Worm (Caenorhabditis elegans) whole organism, L4/young adult: ENCODE data around the gene F10A3.4.

Experiments used
- W03F9.2 ChIP-seq: fragments of 150-350 bp; optimal IDR thresholded peaks from 2 replicates; lab custom pipeline; 2014; ENCODE audit warnings: missing biosample characterization, missing genetic modification characterization
- dao-5 ChIP-seq: sonication (generic microtip); optimal IDR thresholded peaks from 2 replicates; lab custom pipeline; 2016; ENCODE audit warnings: missing genotype, missing genetic modification characterization, moderate library complexity, missing compliant biosample characterization
- him-1 ChIP-seq: sonication (generic microtip); optimal IDR thresholded peaks from 2 replicates; lab custom pipeline; 2016; ENCODE audit warnings: missing genotype, missing genetic modification reagents, missing genetic modification characterization, missing compliant biosample characterization

Gene F10A3.4

DNA sequence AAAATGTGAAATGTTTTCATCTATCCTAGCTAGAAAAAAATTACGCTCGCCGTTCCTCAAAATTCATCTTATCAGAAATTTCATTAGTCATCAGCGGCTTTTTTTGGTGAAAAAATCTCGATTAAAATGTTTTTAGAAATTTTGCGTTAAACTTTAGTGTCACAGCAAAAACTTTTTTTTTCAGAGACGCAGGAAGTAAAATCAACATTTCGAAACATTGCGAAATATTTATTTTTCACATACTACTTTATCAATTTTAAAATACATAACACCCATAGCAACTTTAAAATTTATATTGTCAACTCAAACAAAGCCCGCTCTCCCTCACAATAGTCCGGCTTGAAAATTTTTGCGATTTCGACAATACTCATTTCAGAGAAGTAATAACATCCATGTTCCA lies 16.7 kb upstream of the F10A3.4 start:
- TF ChIP-seq dao-5 (tag; lab: Kevin White, UChicago) (no peak), W03F9.2 (tag; lab: Kevin White, UChicago) (no peak), him-1 (tag; lab: Kevin White, UChicago) (no peak)

DNA sequence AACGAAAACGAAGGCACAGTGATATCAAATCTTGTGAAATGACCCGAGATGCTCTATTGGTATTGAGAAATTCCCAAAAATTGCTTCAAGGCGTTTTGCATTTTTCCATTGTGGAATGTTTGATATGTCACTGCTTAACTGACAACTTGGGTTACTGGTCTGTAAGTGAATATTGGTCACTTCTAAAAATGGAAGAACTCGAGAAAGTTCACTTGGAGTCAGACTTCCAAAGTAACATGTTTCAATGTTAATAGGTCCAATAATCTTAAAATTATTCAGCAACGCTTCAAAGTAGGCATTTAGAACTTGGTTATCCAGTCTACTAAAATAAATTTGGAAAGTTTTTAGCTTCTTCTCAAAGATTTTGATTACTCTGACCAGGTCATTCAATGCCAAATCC lies 16.2 kb upstream of the F10A3.4 start, which contains the start of gene fbxa-144:
fbxa-144 (minus strand) TSS at position 101 of the 400 bp plus-strand sequence.
- TF ChIP-seq W03F9.2 (tag; lab: Kevin White, UChicago) (no peak), him-1 (tag; lab: Kevin White, UChicago) (no peak), dao-5 (tag; lab: Kevin White, UChicago) (no peak)

DNA sequence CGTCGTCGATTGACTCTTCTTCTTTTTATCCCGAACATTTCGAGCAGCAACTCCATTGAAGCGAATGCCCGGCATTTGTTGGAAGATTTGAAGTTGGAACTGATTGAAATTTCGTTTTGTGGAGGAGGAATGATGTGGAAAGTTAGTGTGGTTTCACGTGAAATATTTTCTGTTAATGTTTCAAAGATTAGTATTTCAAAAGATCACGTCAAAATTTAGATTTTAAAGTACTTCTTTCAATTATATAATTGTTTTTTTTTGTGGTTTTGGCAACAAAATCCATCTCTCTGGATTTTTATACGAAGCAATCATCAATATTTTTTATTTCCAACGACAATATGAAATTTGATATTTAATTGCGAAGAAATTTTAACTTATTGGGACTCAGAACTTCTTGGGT lies 11.9 kb upstream of the F10A3.4 start, which contains the start of gene F44G3.7:
F44G3.7 (minus strand) TSS at position 101 of the 400 bp plus-strand sequence.
- no peak for TF ChIP-seq dao-5 (tag; lab: Kevin White, UChicago)
- no peak for TF ChIP-seq W03F9.2 (tag; lab: Kevin White, UChicago)
- TF ChIP-seq him-1 (tag; lab: Kevin White, UChicago): no peak

DNA sequence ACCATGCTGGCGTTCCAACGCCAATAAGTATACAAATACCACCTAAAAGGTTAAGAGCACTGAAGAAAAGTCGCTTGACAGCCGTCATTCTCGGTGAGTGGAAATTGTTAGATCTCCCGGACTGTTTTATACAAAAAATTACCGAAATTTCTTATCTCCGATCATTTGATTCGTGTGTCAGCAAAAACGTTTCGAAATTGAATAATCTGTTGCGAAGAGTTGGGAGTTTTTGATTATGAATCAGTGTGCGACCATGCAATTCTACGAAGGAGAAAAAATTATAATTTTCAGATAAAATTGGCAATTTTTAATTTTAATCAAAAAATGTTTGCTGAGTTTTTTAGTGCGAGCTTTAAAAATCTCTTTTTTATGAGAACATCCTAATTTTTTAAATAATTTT lies 9.4 kb upstream of the F10A3.4 start, which contains the start of gene clc-11:
clc-11 (minus strand) TSS at position 101 of the 400 bp plus-strand sequence.
- TF ChIP-seq him-1 (tag; lab: Kevin White, UChicago) (no peak), dao-5 (tag; lab: Kevin White, UChicago) (no peak), W03F9.2 (tag; lab: Kevin White, UChicago) (no peak)

DNA sequence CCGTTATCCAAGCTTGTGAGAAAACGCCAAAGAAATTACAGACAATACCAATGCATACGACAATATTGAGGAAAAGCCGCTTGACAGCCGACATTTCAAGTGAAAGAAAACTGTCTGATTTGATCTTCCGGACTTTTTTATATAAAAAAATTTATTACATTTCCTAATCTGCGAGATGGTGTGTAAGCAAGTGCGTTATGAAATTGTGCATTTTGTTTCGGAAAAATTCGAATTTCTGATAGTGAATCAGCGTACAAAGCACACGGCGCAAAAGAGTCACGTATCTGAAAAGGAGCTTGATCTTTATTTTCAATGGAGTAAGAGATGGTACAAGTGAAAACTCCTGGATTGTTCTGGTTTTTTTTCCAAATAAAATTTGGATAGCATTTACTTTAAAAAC lies 7.8 kb upstream of the F10A3.4 start, which contains the start of gene clc-32:
clc-32 (minus strand) TSS at position 101 of the 400 bp plus-strand sequence.
- TF ChIP-seq him-1 (tag; lab: Kevin White, UChicago) (no peak), dao-5 (tag; lab: Kevin White, UChicago) (no peak), W03F9.2 (tag; lab: Kevin White, UChicago) (no peak)

DNA sequence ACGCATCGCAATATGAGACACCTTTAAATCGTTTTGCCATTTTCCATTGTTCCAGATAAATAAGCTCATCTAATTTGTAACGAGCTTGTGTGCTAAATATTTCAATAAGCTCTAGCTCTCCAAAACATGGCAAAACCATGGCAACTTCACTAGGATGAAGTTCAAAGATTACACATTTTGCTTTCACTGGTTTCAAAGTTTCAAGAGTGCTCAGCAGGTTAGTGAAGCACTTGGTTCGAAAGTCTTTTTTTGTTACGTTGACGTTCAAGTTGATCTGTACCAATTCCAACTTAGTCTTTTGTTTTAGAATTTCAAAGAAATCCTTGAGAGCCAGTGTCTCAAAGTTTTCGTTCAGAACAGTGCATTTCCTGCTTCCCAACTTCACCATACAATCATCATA lies 6.5 kb upstream of the F10A3.4 start, which contains the start of gene fbxa-18:
fbxa-18 (plus strand) TSS at position 301 of the 400 bp plus-strand sequence.
- TF ChIP-seq dao-5 (tag; lab: Kevin White, UChicago) (no peak), him-1 (tag; lab: Kevin White, UChicago) (no peak), W03F9.2 (tag; lab: Kevin White, UChicago) (no peak)

DNA sequence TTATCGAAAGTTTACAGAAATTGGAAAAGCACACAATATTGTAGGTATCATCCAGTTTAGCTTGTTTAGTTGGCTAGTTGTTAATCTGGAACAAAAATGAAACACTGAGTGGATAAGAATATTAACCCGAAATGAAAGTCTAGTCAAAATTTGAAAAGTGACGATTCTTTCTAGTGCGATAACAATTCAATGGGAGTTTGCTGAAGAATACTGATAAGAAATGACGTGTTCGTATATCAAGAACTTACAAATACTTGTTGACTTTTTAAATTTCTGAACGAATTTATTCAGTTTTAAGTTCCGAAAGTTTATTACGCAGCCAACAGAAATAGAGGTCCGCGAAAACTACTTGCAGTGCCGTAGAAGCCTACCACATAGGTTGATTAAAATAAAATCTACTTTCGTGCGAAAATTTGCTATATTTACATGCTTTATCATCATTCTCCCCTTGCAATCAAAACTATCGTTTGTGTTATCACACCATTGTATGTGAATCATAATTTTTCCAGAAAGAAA lies 5.8 kb upstream of the F10A3.4 start, which contains the start of gene fbxa-88:
fbxa-88 (minus strand) TSS at position 51 of the 516 bp plus-strand sequence.
- TF ChIP-seq dao-5 (tag; lab: Kevin White, UChicago) (no peak), W03F9.2 (tag; lab: Kevin White, UChicago) (no peak), him-1 (tag; lab: Kevin White, UChicago) (no peak)

DNA sequence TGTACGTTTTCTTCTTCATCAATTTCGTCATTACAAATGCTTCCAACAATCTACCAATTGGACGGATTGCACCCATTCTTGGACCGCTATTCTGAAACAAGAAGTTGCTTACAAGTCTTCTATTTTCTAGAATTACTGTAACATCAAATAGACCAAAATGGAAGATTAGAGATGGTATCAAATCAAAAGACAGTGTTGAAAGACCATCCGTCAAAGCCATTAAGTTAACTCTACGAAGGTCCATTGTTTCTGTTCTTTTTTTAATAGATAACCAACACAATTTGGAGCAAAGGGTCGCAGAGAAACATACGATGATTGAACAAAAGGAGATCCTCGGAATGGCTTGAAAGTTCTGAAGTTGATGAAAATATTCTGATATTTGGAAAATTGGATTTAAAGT lies 3.9 kb upstream of the F10A3.4 start:
- no peak for TF ChIP-seq dao-5 (tag; lab: Kevin White, UChicago)
- TF ChIP-seq W03F9.2 (tag; lab: Kevin White, UChicago): no peak
- TF ChIP-seq him-1 (tag; lab: Kevin White, UChicago): no peak

DNA sequence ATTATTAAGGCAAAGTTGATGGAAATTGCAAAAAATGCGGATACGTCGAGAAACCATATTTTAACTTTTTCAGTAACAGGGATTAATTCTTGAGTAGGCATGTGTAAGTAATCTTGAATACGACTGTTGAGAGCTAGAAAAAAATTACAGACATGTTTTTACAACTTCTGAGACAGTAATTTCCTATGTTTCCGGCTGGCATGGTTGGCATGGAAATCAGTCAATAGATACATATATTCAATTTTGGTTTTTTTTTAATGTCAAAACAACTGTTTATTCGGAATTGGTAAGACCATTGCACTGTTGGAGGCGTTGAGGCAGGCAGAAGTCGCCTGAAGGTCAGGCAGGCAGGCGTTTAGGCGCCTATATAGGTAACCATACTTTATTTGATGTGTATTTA lies 4.5 kb downstream of the F10A3.4 start, which contains the start of gene str-254:
str-254 (minus strand) TSS at position 101 of the 400 bp plus-strand sequence.
- no peak for TF ChIP-seq W03F9.2 (tag; lab: Kevin White, UChicago)
- TF ChIP-seq dao-5 (tag; lab: Kevin White, UChicago): no peak
- no peak for TF ChIP-seq him-1 (tag; lab: Kevin White, UChicago)

DNA sequence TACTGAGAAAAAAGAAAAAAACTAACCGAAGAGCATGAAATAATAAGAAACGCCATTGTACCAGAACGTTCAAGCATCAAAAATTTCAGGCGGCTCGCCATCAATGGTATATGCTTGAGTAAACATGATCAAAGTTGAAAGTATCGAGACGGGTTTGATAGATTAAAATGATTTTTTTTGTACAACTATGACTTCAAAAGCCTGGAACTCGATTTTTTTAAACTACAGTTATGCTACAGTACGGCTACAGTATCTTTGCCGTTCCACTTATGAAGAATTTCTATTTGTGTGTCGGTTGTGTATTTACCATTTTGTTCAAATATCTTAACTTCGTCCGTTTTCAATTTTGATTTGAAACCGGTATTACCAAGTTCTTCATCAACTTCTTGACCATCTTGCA lies 6.2 kb downstream of the F10A3.4 start, which contains the start of gene str-97:
str-97 (minus strand) TSS at position 101 of the 400 bp plus-strand sequence.
- TF ChIP-seq W03F9.2 (tag; lab: Kevin White, UChicago): no peak
- TF ChIP-seq dao-5 (tag; lab: Kevin White, UChicago): no peak
- TF ChIP-seq him-1 (tag; lab: Kevin White, UChicago): no peak

DNA sequence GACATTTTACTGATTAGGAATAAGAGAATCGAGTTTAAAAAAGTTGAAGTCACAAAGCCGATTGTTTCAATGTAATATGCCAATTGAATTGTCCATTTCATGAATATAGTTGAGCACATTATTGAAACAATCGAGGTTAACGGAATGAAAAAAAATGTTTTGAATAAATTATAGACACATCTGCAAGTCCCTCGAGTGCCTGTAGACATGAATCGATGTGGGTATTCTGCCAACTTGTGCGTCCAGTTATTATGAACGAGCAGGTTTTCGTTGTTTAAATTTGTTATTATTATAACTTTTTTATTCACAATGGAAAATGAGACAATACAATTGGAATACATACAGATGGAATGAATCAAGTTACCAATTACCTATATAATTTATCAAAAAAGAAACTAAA lies 9.5 kb downstream of the F10A3.4 start, which contains the start of gene str-99:
str-99 (minus strand) TSS at position 101 of the 400 bp plus-strand sequence.
- TF ChIP-seq him-1 (tag; lab: Kevin White, UChicago) (no peak), W03F9.2 (tag; lab: Kevin White, UChicago) (no peak), dao-5 (tag; lab: Kevin White, UChicago) (no peak)

DNA sequence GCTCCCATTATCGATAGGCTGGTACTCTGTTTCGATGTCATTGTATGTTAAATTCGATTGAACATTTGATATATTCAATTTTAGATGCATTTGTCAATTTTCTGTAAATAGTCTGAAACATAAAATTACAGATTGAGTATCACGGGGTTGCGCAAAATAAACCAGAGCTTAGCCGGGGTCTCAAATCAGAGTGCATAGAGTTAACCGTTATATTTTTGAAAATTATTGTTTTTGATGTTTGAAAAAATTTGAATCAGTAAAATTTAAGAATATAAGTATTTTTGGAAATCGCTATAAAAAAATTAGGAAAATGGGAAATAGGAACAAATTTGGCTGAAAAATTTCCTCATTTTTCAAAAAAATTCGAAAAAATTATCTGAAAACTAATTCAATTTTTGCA lies 10.7 kb downstream of the F10A3.4 start, which contains the start of gene F10A3.17:
F10A3.17 (minus strand) TSS at position 101 of the 400 bp plus-strand sequence.
- TF ChIP-seq dao-5 (tag; lab: Kevin White, UChicago): no peak
- TF ChIP-seq him-1 (tag; lab: Kevin White, UChicago): no peak
- TF ChIP-seq W03F9.2 (tag; lab: Kevin White, UChicago): no peak

DNA sequence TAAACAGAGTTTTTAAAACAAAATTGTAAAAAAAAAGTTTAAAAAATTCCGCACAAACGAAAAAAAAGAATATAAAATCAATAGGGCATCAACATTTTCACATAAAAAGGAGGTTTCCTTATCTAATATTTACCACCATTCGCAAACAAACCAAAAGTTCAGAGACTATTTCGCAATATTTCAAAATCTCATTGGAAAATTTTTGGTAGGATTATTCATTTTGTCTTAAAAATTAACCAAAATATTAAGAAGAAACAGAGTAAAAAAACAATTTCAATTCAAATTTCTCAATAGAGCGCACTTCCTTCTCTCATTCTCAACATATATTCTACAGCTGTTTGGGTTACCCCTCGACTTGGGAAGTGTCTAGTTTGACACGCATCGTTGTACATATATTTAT lies 11.2 kb downstream of the F10A3.4 start:
- TF ChIP-seq dao-5 (tag; lab: Kevin White, UChicago) (no peak), W03F9.2 (tag; lab: Kevin White, UChicago) (no peak), him-1 (tag; lab: Kevin White, UChicago) (no peak)
